Fruit fly (Drosophila melanogaster): ENCODE measurements around the gene CG13065.

The CG13065 gene

DNA sequence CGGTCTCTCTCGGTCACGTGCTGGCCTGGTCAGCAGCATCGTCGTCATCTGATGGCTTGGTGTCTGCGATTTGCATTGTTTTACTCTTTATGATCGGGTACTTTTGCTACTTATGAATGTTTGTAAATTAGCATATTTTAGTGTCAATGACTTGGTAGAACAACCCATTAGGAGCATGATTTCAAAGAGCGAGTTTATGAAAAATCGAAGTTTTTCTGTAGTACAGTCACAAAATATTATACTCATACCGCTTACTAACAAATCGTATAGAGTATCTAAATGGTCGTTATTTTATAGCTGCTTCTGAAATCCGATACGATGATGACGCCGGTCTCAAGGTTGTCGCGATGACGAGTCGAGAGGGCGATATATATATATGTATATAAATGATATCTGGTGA, 9.0 kb downstream of the CG13065 start:
- no peak for TF ChIP-seq Myc (optimal IDR thresholded peaks at IDR 0.05)
- no peak for TF ChIP-seq psq (optimal IDR thresholded peaks at IDR 0.05)
- TF ChIP-seq Sin3A (optimal IDR thresholded peaks at IDR 0.05), result no peak
- TF ChIP-seq insv (optimal IDR thresholded peaks at IDR 0.05), result no peak
- no peak for TF ChIP-seq h (optimal IDR thresholded peaks at IDR 0.05)
- no peak for TF ChIP-seq ttk (optimal IDR thresholded peaks at IDR 0.05)

DNA sequence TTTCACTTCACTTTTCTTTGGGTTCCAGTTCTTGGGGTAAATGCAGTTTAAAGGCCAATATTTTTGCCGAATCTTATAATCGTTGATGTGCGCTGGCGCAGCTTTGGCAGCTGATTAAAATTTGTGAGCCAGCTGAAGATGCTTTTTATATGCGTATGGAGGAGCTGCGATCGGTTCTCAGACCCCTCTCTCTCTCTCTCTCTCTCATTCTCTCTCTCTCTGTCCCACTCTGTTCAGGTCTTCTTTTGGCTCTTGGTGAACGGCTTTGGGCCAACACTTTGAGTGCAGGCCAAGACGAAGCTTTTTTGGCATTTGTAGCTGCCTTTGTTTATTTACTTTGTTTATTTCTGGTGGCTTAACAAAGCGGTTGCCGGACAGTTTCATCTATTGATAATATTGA, 11.1 kb downstream of the CG13065 start, which contains the start of gene CG13046:
Gene CG13046 (minus strand): TSS at position 101 of the 400 bp plus-strand sequence.
- TF ChIP-seq ttk (optimal IDR thresholded peaks at IDR 0.05) (no peak), Sin3A (optimal IDR thresholded peaks at IDR 0.05) (no peak), psq (optimal IDR thresholded peaks at IDR 0.05) (no peak), Myc (optimal IDR thresholded peaks at IDR 0.05) (no peak), insv (optimal IDR thresholded peaks at IDR 0.05) (no peak), h (optimal IDR thresholded peaks at IDR 0.05) (no peak)

DNA sequence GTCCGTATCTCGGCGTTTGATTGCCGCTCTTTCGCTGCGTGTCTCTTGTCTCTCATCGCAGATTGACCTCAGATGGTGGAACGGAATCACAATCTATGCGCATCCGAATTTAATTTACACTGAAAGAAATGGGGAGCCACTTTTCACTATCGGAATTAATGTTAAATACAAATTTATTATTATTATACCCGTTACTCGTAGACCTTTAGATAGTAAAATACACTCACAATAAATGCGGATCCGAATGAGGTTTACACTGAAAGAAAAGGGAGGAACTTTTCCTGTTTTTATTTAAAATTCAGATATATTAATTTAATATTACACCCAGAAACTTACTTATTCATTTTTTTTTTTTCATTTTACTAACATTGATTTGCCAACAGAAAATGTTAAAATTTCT, 11.8 kb downstream of the CG13065 start:
- TF ChIP-seq Myc (optimal IDR thresholded peaks at IDR 0.05) (no peak), ttk (optimal IDR thresholded peaks at IDR 0.05) (no peak), h (optimal IDR thresholded peaks at IDR 0.05) (no peak), psq (optimal IDR thresholded peaks at IDR 0.05) (no peak), insv (optimal IDR thresholded peaks at IDR 0.05) (no peak), Sin3A (optimal IDR thresholded peaks at IDR 0.05) (no peak)

- TF ChIP-seq insv (optimal IDR thresholded peaks at IDR 0.05), result no peak
- no peak for TF ChIP-seq Sin3A (optimal IDR thresholded peaks at IDR 0.05)
- TF ChIP-seq ttk (optimal IDR thresholded peaks at IDR 0.05), result no peak
- no peak for TF ChIP-seq Myc (optimal IDR thresholded peaks at IDR 0.05)
- no peak for TF ChIP-seq h (optimal IDR thresholded peaks at IDR 0.05)
- TF ChIP-seq psq (optimal IDR thresholded peaks at IDR 0.05), result no peak
Measured at dm6 chr3L:16290850-16291249, 13.6 kb downstream of the CG13065 start, which contains the start of gene CG13045. TSS of gene CG13045 (minus strand) at chr3L:16290950.

DNA sequence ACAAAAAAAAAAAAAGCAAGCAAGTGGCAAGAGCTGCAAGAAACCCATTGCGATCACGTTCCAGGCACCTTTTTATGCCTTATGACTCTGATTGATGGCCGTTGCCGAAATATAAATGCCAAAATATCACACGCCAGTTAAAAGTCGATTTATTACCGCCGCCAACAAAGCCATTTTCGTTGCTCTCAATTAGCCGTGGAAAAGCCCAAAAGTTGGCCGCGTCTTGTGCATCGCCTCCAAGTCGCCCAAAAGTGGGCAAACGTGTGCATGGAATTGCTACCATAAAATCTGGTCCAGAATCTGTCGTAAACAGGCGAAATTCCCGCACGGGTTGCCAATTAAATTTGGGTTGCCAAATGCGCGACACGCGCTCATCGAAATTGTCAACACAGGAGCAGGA, 14.4 kb downstream of the CG13065 start:
- no peak for TF ChIP-seq psq (optimal IDR thresholded peaks at IDR 0.05)
- TF ChIP-seq Sin3A (optimal IDR thresholded peaks at IDR 0.05), result no peak
- no peak for TF ChIP-seq ttk (optimal IDR thresholded peaks at IDR 0.05)
- no peak for TF ChIP-seq insv (optimal IDR thresholded peaks at IDR 0.05)
- TF ChIP-seq Myc (optimal IDR thresholded peaks at IDR 0.05), result no peak
- no peak for TF ChIP-seq h (optimal IDR thresholded peaks at IDR 0.05)

dm6 chr3L:16295447-16295846, 18.2 kb downstream of the CG13065 start, which contains the start of gene CG4962:
TSS of gene CG4962 (minus strand) at chr3L:16295547.
- TF ChIP-seq Sin3A (optimal IDR thresholded peaks at IDR 0.05), result no peak
- no peak for TF ChIP-seq psq (optimal IDR thresholded peaks at IDR 0.05)
- TF ChIP-seq Myc (optimal IDR thresholded peaks at IDR 0.05), result no peak

DNA sequence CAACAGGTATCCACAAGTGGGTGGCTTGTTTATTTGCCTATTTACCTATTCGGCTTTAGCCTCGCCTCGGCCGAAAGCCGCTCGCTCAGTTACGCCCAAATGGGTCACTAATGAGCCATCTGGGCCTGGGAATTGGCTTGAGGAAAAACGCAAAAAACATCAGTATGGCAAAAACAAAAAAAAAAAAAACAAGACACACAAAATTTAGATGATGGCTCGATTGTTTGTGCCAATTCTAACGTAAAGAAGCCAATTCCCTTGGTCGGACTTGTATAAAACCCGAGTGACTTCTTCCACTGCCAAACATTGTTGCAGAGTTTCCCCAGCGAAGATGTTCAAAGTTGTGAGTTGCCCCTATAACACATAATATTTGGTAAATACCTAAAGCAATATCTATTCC, 23.9 kb downstream of the CG13065 start, which contains the start of gene CG4982:
Gene CG4982 (plus strand): TSS at position 301 of the 400 bp plus-strand sequence.
- TF ChIP-seq Myc (optimal IDR thresholded peaks at IDR 0.05), result no peak
- no peak for TF ChIP-seq ttk (optimal IDR thresholded peaks at IDR 0.05)
- TF ChIP-seq h (optimal IDR thresholded peaks at IDR 0.05), result no peak
- no peak for TF ChIP-seq psq (optimal IDR thresholded peaks at IDR 0.05)
- TF ChIP-seq Sin3A (optimal IDR thresholded peaks at IDR 0.05), result no peak
- TF ChIP-seq insv (optimal IDR thresholded peaks at IDR 0.05), result no peak

DNA sequence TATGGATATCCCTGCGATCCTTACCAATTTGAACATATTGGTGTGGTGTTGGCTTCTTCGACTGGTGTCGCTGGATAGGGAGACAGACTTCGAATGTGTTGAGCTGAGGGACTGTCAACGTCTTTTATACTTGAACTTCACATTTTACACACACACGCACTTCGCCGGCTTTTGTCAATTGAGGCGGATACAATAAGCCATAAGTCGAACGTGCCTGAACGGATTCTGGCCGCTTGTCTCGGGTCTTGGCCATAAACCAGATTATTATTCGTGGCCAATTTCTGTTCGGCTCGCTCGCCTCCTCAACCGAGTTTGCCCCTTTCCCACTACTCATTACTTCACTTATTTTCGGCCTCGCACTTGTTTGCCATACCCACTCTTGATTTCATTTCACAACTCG, 25.8 kb downstream of the CG13065 start, which contains the start of gene CG13044:
Gene CG13044 (minus strand): TSS at position 101 of the 400 bp plus-strand sequence.
- no peak for TF ChIP-seq h (optimal IDR thresholded peaks at IDR 0.05)
- TF ChIP-seq Myc (optimal IDR thresholded peaks at IDR 0.05), result no peak
- no peak for TF ChIP-seq ttk (optimal IDR thresholded peaks at IDR 0.05)
- no peak for TF ChIP-seq insv (optimal IDR thresholded peaks at IDR 0.05)
- no peak for TF ChIP-seq psq (optimal IDR thresholded peaks at IDR 0.05)
- TF ChIP-seq Sin3A (optimal IDR thresholded peaks at IDR 0.05), result no peak

- no peak for TF ChIP-seq Myc (optimal IDR thresholded peaks at IDR 0.05)
- TF ChIP-seq psq (optimal IDR thresholded peaks at IDR 0.05), result no peak
- no peak for TF ChIP-seq insv (optimal IDR thresholded peaks at IDR 0.05)
- TF ChIP-seq h (optimal IDR thresholded peaks at IDR 0.05), result no peak
- TF ChIP-seq Sin3A (optimal IDR thresholded peaks at IDR 0.05), result no peak
- no peak for TF ChIP-seq ttk (optimal IDR thresholded peaks at IDR 0.05)
Measured at dm6 chr3L:16303982-16304381, 26.7 kb downstream of the CG13065 start, which contains the start of gene CG43249. TSS of gene CG43249 (plus strand) at chr3L:16304282.

DNA sequence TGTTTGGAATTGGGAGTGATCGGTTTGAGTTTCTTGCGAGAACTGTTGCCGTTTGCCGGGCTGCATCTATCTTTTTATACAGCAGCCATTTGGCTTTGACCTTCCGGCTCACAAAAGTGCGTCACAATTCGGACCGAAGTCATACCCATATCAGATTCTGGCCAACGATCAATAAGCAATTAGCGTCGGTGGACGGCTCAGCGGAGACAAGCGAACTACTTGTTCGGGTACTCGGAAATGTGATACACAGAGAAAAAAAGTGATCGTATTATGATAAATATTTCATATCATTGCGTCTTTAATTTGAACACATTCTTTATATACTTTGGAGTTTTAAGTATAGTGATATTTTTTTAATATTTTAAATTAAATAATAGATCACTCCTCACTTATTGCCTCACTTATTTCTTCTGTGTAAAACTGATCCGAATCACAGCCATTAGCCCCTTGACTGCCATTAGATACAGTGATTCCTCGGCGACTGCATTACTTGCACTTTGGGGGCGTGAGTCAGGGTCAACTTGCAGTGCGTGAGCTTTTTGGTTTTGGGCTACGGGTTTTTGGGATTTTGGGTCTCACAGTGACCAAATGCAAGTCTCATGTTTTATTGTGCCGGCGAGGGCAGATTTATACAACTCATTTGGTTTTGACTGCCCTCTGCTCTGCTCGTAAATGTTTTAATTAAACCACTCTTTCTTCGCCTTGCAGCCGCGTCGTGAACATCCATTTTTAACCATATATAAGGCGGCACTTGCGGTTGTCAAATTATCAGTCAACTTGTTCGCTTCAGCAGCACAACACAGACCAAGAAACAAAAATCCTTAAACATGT, 28.8 kb downstream of the CG13065 start, which contains the start of the genes CG13043 and CG13063:
Gene CG13043 (minus strand): TSS at position 51 of the 831 bp plus-strand sequence.
Gene CG13063 (plus strand): TSS at position 781 of the 831 bp plus-strand sequence.
- TF ChIP-seq Myc (optimal IDR thresholded peaks at IDR 0.05) (no peak), insv (optimal IDR thresholded peaks at IDR 0.05) (no peak), ttk (optimal IDR thresholded peaks at IDR 0.05) (no peak), h (optimal IDR thresholded peaks at IDR 0.05) (no peak), psq (optimal IDR thresholded peaks at IDR 0.05) (no peak), Sin3A (optimal IDR thresholded peaks at IDR 0.05) (no peak)

DNA sequence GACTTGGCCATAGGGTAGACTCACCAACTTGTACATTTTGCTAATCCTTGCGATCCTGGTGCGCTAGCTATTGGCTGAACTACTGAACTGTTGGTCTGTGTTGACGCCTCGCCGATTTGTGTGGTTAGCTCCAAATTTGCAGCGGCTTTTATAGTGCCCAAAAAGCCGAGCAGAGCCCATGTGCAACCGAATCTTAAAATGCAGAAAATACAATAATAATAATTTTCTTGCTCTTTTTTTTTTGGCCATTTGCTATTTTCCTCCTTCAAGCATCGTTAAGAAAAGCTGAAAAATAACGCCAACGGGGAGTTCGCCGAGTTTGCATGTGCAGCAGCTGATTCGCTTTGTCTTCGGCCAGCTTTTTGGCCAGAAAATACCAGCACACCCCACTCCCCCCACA, 31.1 kb downstream of the CG13065 start, which contains the start of gene CG13042:
Gene CG13042 (minus strand): TSS at position 101 of the 400 bp plus-strand sequence.
- TF ChIP-seq insv (optimal IDR thresholded peaks at IDR 0.05), result no peak
- no peak for TF ChIP-seq Myc (optimal IDR thresholded peaks at IDR 0.05)
- TF ChIP-seq Sin3A (optimal IDR thresholded peaks at IDR 0.05), result no peak

dm6 chr3L:16309972-16310371, 32.7 kb downstream of the CG13065 start:
- TF ChIP-seq ttk (optimal IDR thresholded peaks at IDR 0.05) (no peak), h (optimal IDR thresholded peaks at IDR 0.05) (no peak), psq (optimal IDR thresholded peaks at IDR 0.05) (no peak), Sin3A (optimal IDR thresholded peaks at IDR 0.05) (no peak), insv (optimal IDR thresholded peaks at IDR 0.05) (no peak), Myc (optimal IDR thresholded peaks at IDR 0.05) (no peak)

All from Kc167 (cell line).